Fruit fly (Drosophila melanogaster): Measurements from ENCODE around the gene AGO3.

DNA sequence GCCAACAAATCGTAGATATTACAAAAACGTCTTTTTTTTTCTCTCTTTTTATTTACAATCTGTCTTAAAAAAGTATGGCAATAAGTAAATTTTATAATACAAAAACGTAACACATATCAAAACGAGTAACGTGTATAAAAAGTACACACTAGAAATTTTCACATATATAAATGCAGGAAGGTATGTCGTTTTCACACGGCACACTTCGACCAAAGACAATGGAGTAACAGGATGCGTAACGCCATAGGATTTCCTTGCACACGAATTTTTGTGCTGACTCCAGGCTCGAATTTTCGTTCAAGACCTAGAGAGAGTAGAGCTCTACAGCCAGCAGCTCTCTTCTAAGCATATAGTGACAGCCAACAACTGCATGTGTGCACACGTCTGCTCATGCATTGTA, 34.9 kb downstream of the AGO3 start:
- TF ChIP-seq psq (optimal IDR thresholded peaks at IDR 0.05) (no peak), Dll (optimal IDR thresholded peaks at IDR 0.05) (no peak), pan (optimal IDR thresholded peaks at IDR 0.05) (no peak)
